Fruit fly (Drosophila melanogaster) whole organism, wandering third instar larva: ENCODE data around the gene IFT43.

Experiments
- Abd-B ChIP-seq: fragments of >200 bp; optimal IDR thresholded peaks from 2 replicates; lab custom pipeline; 2017; ENCODE audit warnings: missing biosample characterization, missing genetic modification characterization
- CG32264 ChIP-seq: fragments of 200-800 bp; sonication (Bioruptor generic); optimal IDR thresholded peaks from 2 replicates; lab custom pipeline; 2016; ENCODE audit warnings: missing biosample characterization, missing genetic modification characterization
- CG9705 ChIP-seq: fragments of 200-800 bp; sonication (Bioruptor generic); optimal IDR thresholded peaks from 2 replicates; lab custom pipeline; 2018; ENCODE audit warnings: missing biosample characterization, mild to moderate bottlenecking, missing genetic modification characterization
- CrebA ChIP-seq: fragments of 200-800 bp; sonication (Bioruptor generic); optimal IDR thresholded peaks from 2 replicates; lab custom pipeline; 2016; ENCODE audit warnings: missing biosample characterization, mild to moderate bottlenecking, missing genetic modification characterization, borderline replicate concordance
- Dfd ChIP-seq: fragments of >200 bp; optimal IDR thresholded peaks from 2 replicates; lab custom pipeline; 2017; ENCODE audit warnings: missing biosample characterization, missing genetic modification characterization
- Dif ChIP-seq: fragments of 200-275, 200-300 bp; sonication (Bioruptor generic); optimal IDR thresholded peaks from 2 replicates; lab custom pipeline; 2018; ENCODE audit warnings: missing biosample characterization, missing genetic modification characterization; ENCODE audit not compliant: partially characterized antibody
- HLH106 ChIP-seq: fragments of 200-800 bp; optimal IDR thresholded peaks from 3 replicates; lab custom pipeline; 2019; ENCODE audit warnings: missing biosample characterization, mild to moderate bottlenecking, missing genetic modification characterization, moderate library complexity
- Hnf4 ChIP-seq: fragments of 200-800 bp; sonication (Bioruptor generic); optimal IDR thresholded peaks from 2 replicates; lab custom pipeline; 2016; ENCODE audit warnings: missing biosample characterization, mild to moderate bottlenecking, missing genetic modification characterization
- Hr78 ChIP-seq: fragments of >200 bp; optimal IDR thresholded peaks from 2 replicates; lab custom pipeline; 2017; ENCODE audit warnings: missing biosample characterization, missing genetic modification characterization
- Hr83 ChIP-seq: fragments of 200-300 bp; sonication (Bioruptor generic); optimal IDR thresholded peaks from 2 replicates; lab custom pipeline; 2016; ENCODE audit warnings: missing biosample characterization, mild to moderate bottlenecking, missing genetic modification characterization, moderate library complexity; ENCODE audit not compliant: poor library complexity, severe bottlenecking
- Jra ChIP-seq: sonication (Bioruptor generic); optimal IDR thresholded peaks from 2 replicates; lab custom pipeline; 2016; ENCODE audit warnings: missing biosample characterization, missing genetic modification characterization
- Mio ChIP-seq: sonication (Bioruptor generic); optimal IDR thresholded peaks from 2 replicates; lab custom pipeline; 2016; ENCODE audit warnings: missing biosample characterization, missing genetic modification characterization
- Myc ChIP-seq: fragments of >200 bp; optimal IDR thresholded peaks from 2 replicates; lab custom pipeline; 2017
- N ChIP-seq: fragments of >200 bp; optimal IDR thresholded peaks from 2 replicates; lab custom pipeline; 2018; ENCODE audit warnings: missing biosample characterization, missing external identifiers, missing genetic modification characterization
- OdsH ChIP-seq: fragments of 200-800 bp; sonication (Bioruptor generic); optimal IDR thresholded peaks from 2 replicates; lab custom pipeline; 2016; ENCODE audit warnings: missing biosample characterization, mild to moderate bottlenecking, missing genetic modification characterization
- Rel ChIP-seq, 2 experiments: fragments of 200-800 bp; sonication (Bioruptor generic) in 1 of 2; optimal IDR thresholded peaks; 2 replicates in 1 of 2; 3 replicates in 1 of 2; lab custom pipeline; 2016 to 2019; ENCODE audit warnings: mild to moderate bottlenecking in 2 of 2, missing biosample characterization in 2 of 2, missing genetic modification characterization in 2 of 2, moderate library complexity in 1 of 2
- Sp1 ChIP-seq: fragments of 200-800 bp; sonication (Bioruptor generic); optimal IDR thresholded peaks from 3 replicates; lab custom pipeline; 2019; ENCODE audit warnings: missing biosample characterization, mild to moderate bottlenecking, missing genetic modification characterization, moderate library complexity
- Vsx2 ChIP-seq: fragments of 200-300, 225-300 bp; sonication (Bioruptor generic); optimal IDR thresholded peaks from 2 replicates; lab custom pipeline; 2018; ENCODE audit warnings: missing biosample characterization, missing genetic modification characterization; ENCODE audit not compliant: partially characterized antibody
- br ChIP-seq: fragments of 200-800 bp; sonication (Bioruptor generic); optimal IDR thresholded peaks from 2 replicates; lab custom pipeline; 2016; ENCODE audit warnings: missing biosample characterization, missing genetic modification characterization
- brk ChIP-seq: fragments of 200-800 bp; sonication (Bioruptor generic); optimal IDR thresholded peaks from 2 replicates; lab custom pipeline; 2016; ENCODE audit warnings: missing biosample characterization, mild to moderate bottlenecking, missing genetic modification characterization
- dl ChIP-seq, 2 experiments: fragments of 175-275, 200-275 bp in 1 of 2; fragments of 200-275 bp in 1 of 2; sonication (Bioruptor generic); optimal IDR thresholded peaks; lab custom pipeline; 2018; ENCODE audit warnings: mild to moderate bottlenecking in 2 of 2, missing biosample characterization in 2 of 2, missing genetic modification characterization in 2 of 2, moderate library complexity in 2 of 2; ENCODE audit not compliant: partially characterized antibody in 2 of 2, insufficient read depth in 1 of 2
- dmrt93B ChIP-seq: fragments of 200-800 bp; sonication (Bioruptor generic); optimal IDR thresholded peaks from 2 replicates; lab custom pipeline; 2018; ENCODE audit warnings: missing biosample characterization, mild to moderate bottlenecking, missing genetic modification characterization
- dsf ChIP-seq: sonication (Bioruptor generic); optimal IDR thresholded peaks from 2 replicates; lab custom pipeline; 2016; ENCODE audit warnings: missing biosample characterization, missing genetic modification characterization, borderline replicate concordance
- ey ChIP-seq: fragments of 200-800 bp; sonication (Bioruptor generic); optimal IDR thresholded peaks from 2 replicates; lab custom pipeline; 2016; ENCODE audit warnings: missing biosample characterization, missing genetic modification characterization
- foxo ChIP-seq, 2 experiments: fragments of 200-800 bp; sonication (Bioruptor generic); optimal IDR thresholded peaks; 2 replicates in 1 of 2; 3 replicates in 1 of 2; lab custom pipeline; 2016 to 2017; ENCODE audit warnings: missing biosample characterization in 2 of 2, missing genetic modification characterization in 2 of 2
- fru ChIP-seq: fragments of 200-800 bp; sonication (Bioruptor generic); optimal IDR thresholded peaks from 3 replicates; lab custom pipeline; 2016; ENCODE audit warnings: missing biosample characterization, mild to moderate bottlenecking, missing genetic modification characterization
- h ChIP-seq: fragments of 200-800 bp; sonication (Bioruptor generic); optimal IDR thresholded peaks from 3 replicates; lab custom pipeline; 2016; ENCODE audit warnings: missing biosample characterization, mild to moderate bottlenecking, missing genetic modification characterization
- jim ChIP-seq: fragments of 175-275, 200-325 bp; sonication (Bioruptor generic); optimal IDR thresholded peaks from 2 replicates; lab custom pipeline; 2016; ENCODE audit warnings: missing biosample characterization, mild to moderate bottlenecking, missing genetic modification characterization
- lola ChIP-seq: fragments of >200 bp; optimal IDR thresholded peaks from 2 replicates; lab custom pipeline; 2017; ENCODE audit warnings: missing biosample characterization, missing genetic modification characterization
- pan ChIP-seq: fragments of >200 bp; optimal IDR thresholded peaks from 2 replicates; lab custom pipeline; 2017
- psq ChIP-seq: fragments of 200-800 bp; sonication (Bioruptor generic); optimal IDR thresholded peaks from 3 replicates; lab custom pipeline; 2017; ENCODE audit warnings: missing biosample characterization, mild to moderate bottlenecking, missing genetic modification characterization, moderate library complexity
- rgr ChIP-seq: fragments of 200-800 bp; sonication (Bioruptor generic); optimal IDR thresholded peaks from 3 replicates; lab custom pipeline; 2016; ENCODE audit warnings: missing biosample characterization, mild to moderate bottlenecking, missing genetic modification characterization
- sage ChIP-seq: fragments of 200-800 bp; sonication (Bioruptor generic); optimal IDR thresholded peaks from 2 replicates; lab custom pipeline; 2016; ENCODE audit warnings: missing biosample characterization, mild to moderate bottlenecking, missing genetic modification characterization
- sv ChIP-seq: fragments of 200-800 bp; sonication (Bioruptor generic); optimal IDR thresholded peaks from 3 replicates; lab custom pipeline; 2016; ENCODE audit warnings: missing biosample characterization, missing genetic modification characterization
- tai ChIP-seq: sonication (Bioruptor generic); optimal IDR thresholded peaks from 2 replicates; lab custom pipeline; 2016; ENCODE audit warnings: missing biosample characterization, missing genetic modification characterization
- usp ChIP-seq: fragments of >200 bp; optimal IDR thresholded peaks from 2 replicates; lab custom pipeline; 2017; ENCODE audit warnings: missing biosample characterization, missing genetic modification characterization
- woc ChIP-seq: sonication (Bioruptor generic); optimal IDR thresholded peaks from 2 replicates; lab custom pipeline; 2016; ENCODE audit warnings: missing biosample characterization, mild to moderate bottlenecking, missing genetic modification characterization

The IFT43 gene

dm6 chr2L:12656865-12657264 lies 37.9 kb downstream of the IFT43 start, which contains the start of gene pdm2:
TSS of gene pdm2 (plus strand) at chr2L:12657165.
- TF ChIP-seq rgr (GFP tag; lab: Kevin White, UChicago) (no peak), foxo (GFP tag; optimal IDR thresholded peaks at IDR 0.05; lab: Kevin White, UChicago) (no peak), CG9705 (GFP tag; lab: Kevin White, UChicago) (no peak), OdsH (GFP tag; lab: Kevin White, UChicago) (no peak), fru (GFP tag; lab: Kevin White, UChicago) (no peak), psq (GFP tag; lab: Kevin White, UChicago) (no peak), h (GFP tag; lab: Kevin White, UChicago) (no peak), Sp1 (GFP tag; lab: Kevin White, UChicago) (no peak), N (no peak), Myc (lab: Kevin White, UChicago) (no peak), dsf (no peak), lola (no peak), br (GFP tag; lab: Kevin White, UChicago) (no peak), brk (GFP tag; lab: Kevin White, UChicago) (no peak), jim (GFP tag; lab: Kevin White, UChicago) (no peak), sv (GFP tag; lab: Kevin White, UChicago) (no peak), Mio (GFP tag; lab: Kevin White, UChicago) (no peak)
- TF ChIP-seq, all 38 proteins: peak for 0

dm6 chr2L:12655731-12656326 lies 39.0 kb downstream of the IFT43 start:
- no peak for TF ChIP-seq Jra (GFP tag; lab: Kevin White, UChicago)
- TF ChIP-seq Dif (GFP tag; lab: Kevin White, UChicago) = peak; percentile 79
- TF ChIP-seq Vsx2 (GFP tag; lab: Kevin White, UChicago) = no peak
- no peak for TF ChIP-seq Abd-B
- peak; percentile 72 to 81 for TF ChIP-seq dl (GFP tag; optimal IDR thresholded peaks at IDR 0.05; lab: Kevin White, UChicago; ENCODE audit: insufficient read depth in 1 of 2, partially characterized antibody in 2 of 2)
- no peak for TF ChIP-seq pan (lab: Kevin White, UChicago)
- no peak for TF ChIP-seq h (GFP tag; lab: Kevin White, UChicago)

- no peak for TF ChIP-seq tai (GFP tag; lab: Kevin White, UChicago)
- no peak for TF ChIP-seq woc
- TF ChIP-seq Abd-B = no peak
- no peak for TF ChIP-seq Vsx2 (GFP tag; lab: Kevin White, UChicago)
- TF ChIP-seq CG9705 (GFP tag; lab: Kevin White, UChicago) = no peak
- no peak for TF ChIP-seq Rel (GFP tag; optimal IDR thresholded peaks at IDR 0.05; lab: Kevin White, UChicago)
- TF ChIP-seq Rel (tag; optimal IDR thresholded peaks at IDR 0.05; lab: Kevin White, UChicago) = no peak
Measured at dm6 chr2L:12651040-12651439, 43.7 kb downstream of the IFT43 start.

DNA sequence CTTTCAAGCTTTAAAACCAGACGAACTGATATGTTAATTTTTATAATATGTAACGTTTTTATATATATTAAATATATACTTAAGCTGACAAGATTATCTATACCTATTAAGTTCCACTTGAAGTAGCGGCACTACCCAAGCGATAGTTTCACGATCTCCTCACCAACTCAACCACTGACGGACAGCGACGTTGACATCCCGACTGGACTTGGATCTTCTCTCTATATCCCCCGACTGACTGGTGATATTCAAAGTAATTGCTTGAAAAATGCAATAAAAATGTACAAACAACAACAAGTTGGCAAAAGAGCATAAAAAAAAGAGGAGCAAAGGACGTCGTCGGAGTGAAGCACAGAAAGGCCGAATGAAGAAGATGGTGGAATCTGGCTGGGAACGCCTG lies 48.5 kb downstream of the IFT43 start, which contains the start of gene Ref2:
Gene Ref2 (minus strand): TSS at position 101 of the 400 bp plus-strand sequence.
- TF ChIP-seq woc (no peak), N (no peak), foxo (GFP tag; optimal IDR thresholded peaks at IDR 0.05; lab: Kevin White, UChicago) (no peak), HLH106 (tag; lab: Kevin White, UChicago) (peak; percentile 10), CrebA (GFP tag; lab: Kevin White, UChicago) (no peak), dmrt93B (GFP tag; lab: Kevin White, UChicago) (no peak), psq (GFP tag; lab: Kevin White, UChicago) (no peak), lola (no peak)

DNA sequence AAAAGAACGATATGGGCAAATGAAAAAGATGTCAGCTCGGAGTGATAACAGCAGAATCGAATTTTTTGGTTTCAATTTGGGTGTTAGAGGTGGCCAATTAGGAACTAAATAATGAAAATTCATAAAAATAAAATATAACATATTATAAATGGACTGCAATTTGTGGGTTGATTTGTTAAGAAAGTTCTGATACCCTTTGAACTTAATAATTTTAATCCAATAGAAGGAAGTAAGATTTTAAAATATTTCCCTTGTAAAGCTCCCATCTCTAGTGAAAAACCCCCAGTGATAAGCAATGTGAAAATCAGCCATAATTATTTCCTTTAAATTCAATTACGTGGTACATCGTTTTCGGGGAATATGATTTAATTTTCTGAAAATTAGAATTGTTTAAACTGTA lies 50.5 kb downstream of the IFT43 start:
- no peak for TF ChIP-seq ey (GFP tag; lab: Kevin White, UChicago)
- TF ChIP-seq pan (lab: Kevin White, UChicago) = no peak
- no peak for TF ChIP-seq usp (GFP tag; lab: Kevin White, UChicago)
- no peak for TF ChIP-seq Dfd (GFP tag; lab: Kevin White, UChicago)
- TF ChIP-seq Vsx2 (GFP tag; lab: Kevin White, UChicago) = no peak
- no peak for TF ChIP-seq Hr78 (GFP tag; lab: Kevin White, UChicago)
- TF ChIP-seq Sp1 (GFP tag; lab: Kevin White, UChicago) = peak; percentile 21
- no peak for TF ChIP-seq psq (GFP tag; lab: Kevin White, UChicago)
- TF ChIP-seq CG9705 (GFP tag; lab: Kevin White, UChicago) = no peak
- no peak for TF ChIP-seq sage
- TF ChIP-seq N = no peak
- TF ChIP-seq h (GFP tag; lab: Kevin White, UChicago) = peak; percentile 49
- TF ChIP-seq woc = no peak
- no peak for TF ChIP-seq lola
- TF ChIP-seq CG32264 = no peak
- no peak for TF ChIP-seq Dif (GFP tag; lab: Kevin White, UChicago)
- no peak for TF ChIP-seq CrebA (GFP tag; lab: Kevin White, UChicago)
- no peak for TF ChIP-seq Abd-B
- TF ChIP-seq jim (GFP tag; lab: Kevin White, UChicago) = no peak
- TF ChIP-seq Hnf4 = no peak
- no peak for TF ChIP-seq dsf
- TF ChIP-seq br (GFP tag; lab: Kevin White, UChicago) = no peak
- no peak for TF ChIP-seq sv (GFP tag; lab: Kevin White, UChicago)
- peak; percentile 32 for TF ChIP-seq brk (GFP tag; lab: Kevin White, UChicago)
- TF ChIP-seq OdsH (GFP tag; lab: Kevin White, UChicago) = peak; percentile 54
- peak; percentile 38 for TF ChIP-seq HLH106 (tag; lab: Kevin White, UChicago)
- no peak for TF ChIP-seq Mio (GFP tag; lab: Kevin White, UChicago)
- no peak for TF ChIP-seq Hr83 (GFP tag; lab: Kevin White, UChicago)
